Worm (Caenorhabditis elegans): ENCODE measurements around the gene K07E3.9.
"Not testable (repeated sequence)": the region's sequence is repeated elsewhere in the genome, so short reads cannot be mapped to it uniquely, and the experiment has no call there.

ce11 chrX:8154374-8154836 lies 46.4 kb downstream of the K07E3.9 start:
- TF ChIP-seq ceh-16 (tag; optimal IDR thresholded peaks at IDR 0.05); nhr-11 (tag; optimal IDR thresholded peaks at IDR 0.05); Y55F3AM.14 (GFP tag; optimal IDR thresholded peaks at IDR 0.05); nhr-10 (tag; optimal IDR thresholded peaks at IDR 0.05); unc-62 (GFP tag; optimal IDR thresholded peaks at IDR 0.05); R02D3.7 (tag; optimal IDR thresholded peaks at IDR 0.05); unc-39 (tag; optimal IDR thresholded peaks at IDR 0.05); elt-1 (tag; optimal IDR thresholded peaks at IDR 0.05); ztf-4 (tag; optimal IDR thresholded peaks at IDR 0.05); snpc-4 (tag; optimal IDR thresholded peaks at IDR 0.05); lin-13 (GFP tag; optimal IDR thresholded peaks at IDR 0.05); elt-3 (tag; optimal IDR thresholded peaks at IDR 0.05): not testable (repeated sequence)

Data from whole organism, L2 larva.